Worm (Caenorhabditis elegans): ENCODE data around the gene Y102A11A.9.

Y102A11A.9 gene

DNA sequence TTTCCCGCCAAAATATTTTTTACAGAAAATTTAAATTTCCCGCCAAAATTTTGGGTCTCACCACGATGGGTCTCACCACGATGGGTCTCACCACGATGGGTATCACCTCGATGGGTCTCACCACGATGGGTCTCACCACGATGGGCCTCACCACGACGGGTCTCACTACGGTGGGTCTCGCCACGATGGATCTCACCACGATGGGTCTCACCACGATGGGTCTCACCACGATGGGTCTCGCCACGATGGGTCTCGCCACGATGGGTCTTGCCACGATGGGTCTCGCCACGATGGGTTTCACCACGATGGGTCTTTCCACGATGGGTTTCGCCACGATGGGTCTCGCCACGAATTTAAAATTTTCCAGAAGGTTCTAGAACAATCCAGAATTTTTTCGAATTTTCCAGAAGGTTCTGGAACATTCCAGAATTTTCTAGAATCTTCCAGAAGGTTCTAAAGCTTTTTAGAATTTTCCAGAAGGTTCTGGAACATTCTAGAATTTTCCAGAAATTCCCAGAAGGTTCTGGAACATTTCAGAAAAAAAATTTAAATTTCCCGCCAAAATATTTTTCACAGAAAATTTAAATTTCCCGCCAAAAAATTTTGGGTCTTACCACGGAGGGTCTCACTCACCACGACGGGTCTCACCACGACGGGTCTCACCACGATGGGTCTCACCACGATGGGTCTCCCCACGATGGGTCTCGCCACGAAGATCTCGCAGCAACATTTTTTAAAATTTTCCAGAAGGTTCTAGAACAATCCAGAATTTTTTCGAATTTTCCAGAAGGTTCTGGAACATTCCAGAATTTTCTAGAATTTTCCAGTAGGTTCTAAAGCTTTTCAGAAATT, 45.8 kb downstream of the Y102A11A.9 start:
- peak; percentile 53; the same call in 1 of the 2 replicates for TF ChIP-seq madf-3 (GFP tag; IDR thresholded peaks at IDR 0.05)
- peak; percentile 5 for TF ChIP-seq mel-28 (tag; optimal IDR thresholded peaks at IDR 0.05; ENCODE audit: borderline replicate concordance)
- 0 out of 2 replicates have a peak, but pooled peaks have one; percentile 32 for TF ChIP-seq F37B4.10 (GFP tag; IDR thresholded peaks at IDR 0.05)
- 0 out of 2 replicates have a peak, but pooled peaks have one; percentile 42 for TF ChIP-seq Y53G8AR.9 (GFP tag; conservative IDR thresholded peaks at IDR 0.05)
- TF ChIP-seq K11D2.4 (GFP tag; IDR thresholded peaks at IDR 0.05): peak; percentile 20; the same call in 1 of the 2 replicates
- peak; percentile 76; the same call in 1 of the 2 replicates for TF ChIP-seq Y56A3A.18 (GFP tag; IDR thresholded peaks at IDR 0.05)
- peak; percentile 52; the same call in 1 of the 2 replicates for TF ChIP-seq egrh-3 (GFP tag; IDR thresholded peaks at IDR 0.05)
- TF ChIP-seq bed-2 (GFP tag; IDR thresholded peaks at IDR 0.05): peak; percentile 52; the same call in 1 of the 2 replicates
- peak; percentile 57; the same call in 1 of the 2 replicates for TF ChIP-seq ekl-4 (GFP tag; IDR thresholded peaks at IDR 0.05)
- peak; percentile 48; the same call in 1 of the 2 replicates for TF ChIP-seq nfyb-1 (GFP tag; IDR thresholded peaks at IDR 0.05)
- TF ChIP-seq lin-26 (GFP tag; IDR thresholded peaks at IDR 0.05): peak; percentile 51; the same call in 1 of the 2 replicates
- peak; percentile 79 for TF ChIP-seq dox-1 (GFP tag; IDR thresholded peaks at IDR 0.05)
- peak; percentile 52 for TF ChIP-seq ceh-100 (GFP tag; IDR thresholded peaks at IDR 0.05)
- peak; percentile 38; the same call in 1 of the 2 replicates for TF ChIP-seq bed-1 (GFP tag; IDR thresholded peaks at IDR 0.05)
- peak; percentile 47 for TF ChIP-seq F33H1.4 (GFP tag; IDR thresholded peaks at IDR 0.05)
- TF ChIP-seq ceh-40 (GFP tag; IDR thresholded peaks at IDR 0.05): 0 out of 2 replicates have a peak, but pooled peaks have one; percentile 2
- TF ChIP-seq hsf-1 (GFP tag; IDR thresholded peaks at IDR 0.05): peak; percentile 97
- TF ChIP-seq cebp-2 (GFP tag; IDR thresholded peaks at IDR 0.05): 0 out of 2 replicates have a peak, but pooled peaks have one; percentile 46
- peak; percentile 93; the same call in 1 of the 2 replicates for TF ChIP-seq nhr-120 (GFP tag; IDR thresholded peaks at IDR 0.05)

DNA sequence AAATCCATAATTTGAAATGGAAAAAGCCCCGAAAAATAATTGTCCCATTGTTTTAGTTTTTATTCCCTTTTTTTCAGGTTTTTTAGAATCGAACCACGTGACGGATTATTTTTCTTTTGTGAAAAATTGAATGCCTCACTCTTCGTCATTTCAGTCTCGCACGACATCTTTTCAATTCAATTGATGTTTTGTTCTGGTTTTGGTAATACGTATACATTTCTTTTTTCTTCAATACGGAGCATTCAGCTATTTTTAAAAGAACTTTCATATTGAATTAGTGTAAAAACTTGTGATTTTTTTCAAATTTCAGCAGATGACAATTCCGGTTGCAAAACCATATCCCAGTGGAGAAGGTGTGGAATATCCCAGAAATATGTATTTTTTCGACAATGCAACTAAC, 51.8 kb downstream of the Y102A11A.9 start, which contains the start of gene F49H12.7:
Gene F49H12.7, plus strand, starts transcription at position 301 of the 400 bp plus-strand sequence.
- TF ChIP-seq B0019.2 (GFP tag; conservative IDR thresholded peaks at IDR 0.05) (no peak), F52B5.7 (tag; optimal IDR thresholded peaks at IDR 0.05) (no peak), K12H6.12 (tag; optimal IDR thresholded peaks at IDR 0.05) (no peak), egl-44 (GFP tag; IDR thresholded peaks at IDR 0.05) (no peak), egl-18 (GFP tag; IDR thresholded peaks at IDR 0.05) (no peak), B0035.1 (tag; optimal IDR thresholded peaks at IDR 0.05) (no peak), T26A5.8 (tag; optimal IDR thresholded peaks at IDR 0.05) (no peak), D2030.7 (GFP tag; IDR thresholded peaks at IDR 0.05) (no peak), sdz-38 (tag; optimal IDR thresholded peaks at IDR 0.05) (no peak), cebp-1 (GFP tag; IDR thresholded peaks at IDR 0.05) (no peak), cebp-1 (tag; optimal IDR thresholded peaks at IDR 0.05) (no peak), ztf-6 (GFP tag; IDR thresholded peaks at IDR 0.05) (no peak), atf-7 (tag; optimal IDR thresholded peaks at IDR 0.05) (no peak), mxl-1 (tag; optimal IDR thresholded peaks at IDR 0.05) (no peak), mel-28 (tag; optimal IDR thresholded peaks at IDR 0.05; ENCODE audit: borderline replicate concordance) (no peak)
